Worm (Caenorhabditis elegans): ENCODE measurements around the gene T19C3.5.
A peak's percentile ranks its signal among the peaks of the same experiment; 100 is the strongest.

T19C3.5 gene

DNA sequence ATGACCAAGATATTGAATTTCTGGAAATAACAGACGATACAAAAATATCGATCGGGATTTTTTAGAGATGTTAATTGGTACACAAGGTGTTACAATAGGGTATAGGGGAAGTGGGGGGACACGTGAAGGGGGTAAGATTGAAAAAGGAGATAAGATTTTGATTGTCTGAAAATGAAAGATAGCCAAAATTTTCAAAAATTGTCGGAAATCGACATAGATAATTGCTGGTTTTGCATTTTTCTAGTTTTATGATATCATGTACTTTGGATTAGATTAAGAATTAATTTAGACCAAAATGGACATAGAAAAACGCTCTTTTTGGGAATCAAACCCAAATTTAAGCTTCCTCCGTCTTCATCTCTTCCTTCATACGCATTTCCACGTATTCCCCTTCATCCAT lies at the start of gene T19C3.5:
Gene T19C3.5, minus strand, starts transcription at position 101 of the 400 bp plus-strand sequence.
- TF ChIP-seq ztf-3 (GFP tag; optimal IDR thresholded peaks at IDR 0.05): no peak
- TF ChIP-seq let-607 (tag; optimal IDR thresholded peaks at IDR 0.05): no peak
- TF ChIP-seq ZK185.1 (tag; optimal IDR thresholded peaks at IDR 0.05; ENCODE audit: poor library complexity, severe bottlenecking): no peak
- no peak for TF ChIP-seq akir-1 (GFP tag; optimal IDR thresholded peaks at IDR 0.05)
- TF ChIP-seq F57A8.1 (GFP tag; optimal IDR thresholded peaks at IDR 0.05): no peak
- TF ChIP-seq let-526 (GFP tag; IDR thresholded peaks at IDR 0.05): no peak
- TF ChIP-seq nhr-27 (tag; optimal IDR thresholded peaks at IDR 0.05): no peak
- no peak for TF ChIP-seq pha-4 (tag; optimal IDR thresholded peaks at IDR 0.05)
- no peak for TF ChIP-seq F52B5.7 (tag; optimal IDR thresholded peaks at IDR 0.05)

DNA sequence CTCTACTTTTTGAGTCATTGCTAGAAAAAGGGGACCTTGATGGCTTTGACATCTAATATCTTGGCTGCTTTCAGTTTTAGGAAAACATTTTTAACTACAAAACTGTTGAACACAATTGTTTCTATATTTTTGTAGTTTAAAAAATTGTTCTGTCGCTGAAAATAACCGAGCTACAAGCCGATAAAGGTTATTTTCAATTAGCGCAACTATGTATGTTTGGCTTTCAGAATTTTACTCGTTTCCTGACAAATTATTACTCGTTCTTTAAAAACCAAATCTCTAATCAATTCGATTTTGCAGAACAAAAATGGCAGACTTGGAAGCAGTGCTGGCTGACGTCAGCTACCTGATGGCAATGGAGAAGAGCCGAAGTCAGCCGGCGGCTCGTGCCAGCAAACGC lies 48.1 kb upstream of the T19C3.5 start, which contains the start of gene grk-2:
Gene grk-2, plus strand, starts transcription at position 301 of the 400 bp plus-strand sequence.
- TF ChIP-seq tlf-1 (GFP tag; optimal IDR thresholded peaks at IDR 0.05): no peak
- TF ChIP-seq ceh-58 (GFP tag; IDR thresholded peaks at IDR 0.05): no peak
- TF ChIP-seq pbrm-1 (GFP tag; IDR thresholded peaks at IDR 0.05): no peak
- no peak for TF ChIP-seq B0336.3 (GFP tag; IDR thresholded peaks at IDR 0.05)
- no peak for TF ChIP-seq F49E8.2 (tag; optimal IDR thresholded peaks at IDR 0.05; ENCODE audit: insufficient read depth)
- no peak for TF ChIP-seq ztf-6 (GFP tag; IDR thresholded peaks at IDR 0.05)
- no peak for TF ChIP-seq akir-1 (GFP tag; optimal IDR thresholded peaks at IDR 0.05)
- TF ChIP-seq T26A5.8 (tag; optimal IDR thresholded peaks at IDR 0.05): no peak
- no peak for TF ChIP-seq attf-6 (GFP tag; IDR thresholded peaks at IDR 0.05)
- TF ChIP-seq ekl-4 (GFP tag; IDR thresholded peaks at IDR 0.05): no peak
- TF ChIP-seq nfya-1 (tag; optimal IDR thresholded peaks at IDR 0.05; ENCODE audit: borderline replicate concordance, insufficient read depth): no peak
- TF ChIP-seq ceh-91 (GFP tag; IDR thresholded peaks at IDR 0.05): no peak
- TF ChIP-seq B0019.2 (GFP tag; conservative IDR thresholded peaks at IDR 0.05): no peak
- TF ChIP-seq pha-4 (tag; optimal IDR thresholded peaks at IDR 0.05): no peak
- no peak for TF ChIP-seq sdz-38 (tag; optimal IDR thresholded peaks at IDR 0.05)
- TF ChIP-seq repo-1 (tag; optimal IDR thresholded peaks at IDR 0.05): no peak
- TF ChIP-seq lir-1 (GFP tag; conservative IDR thresholded peaks at IDR 0.05): no peak
- no peak for TF ChIP-seq F39B2.1 (GFP tag; IDR thresholded peaks at IDR 0.05)
- no peak for TF ChIP-seq hsf-1 (GFP tag; IDR thresholded peaks at IDR 0.05)
- no peak for TF ChIP-seq ama-1 (optimal IDR thresholded peaks at IDR 0.05)
- TF ChIP-seq ama-1 (GFP tag; optimal IDR thresholded peaks at IDR 0.05): no peak

DNA sequence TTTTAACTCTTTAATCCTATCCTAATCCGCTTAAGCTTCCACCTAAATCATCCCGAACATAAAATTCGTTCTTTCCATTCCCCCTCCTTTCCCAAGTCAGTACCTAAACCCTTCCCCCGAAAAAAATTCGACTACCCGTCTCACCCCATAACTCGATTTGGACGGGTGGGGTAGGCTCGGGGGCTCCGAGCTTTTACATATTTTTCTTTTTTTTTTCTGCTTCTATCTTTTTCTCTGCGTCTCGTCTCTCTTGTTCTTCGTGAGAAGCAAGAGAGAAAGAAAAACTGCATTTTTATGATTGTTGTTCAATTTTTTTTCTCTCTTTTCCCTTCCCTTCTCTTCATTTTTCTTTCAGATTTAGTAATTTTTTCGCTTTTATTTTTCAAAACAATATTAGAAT lies 47.7 kb upstream of the T19C3.5 start:
- TF ChIP-seq B0019.2 (GFP tag; conservative IDR thresholded peaks at IDR 0.05) (no peak), D2030.7 (GFP tag; IDR thresholded peaks at IDR 0.05) (no peak), egrh-3 (GFP tag; IDR thresholded peaks at IDR 0.05) (no peak), athp-1 (tag; optimal IDR thresholded peaks at IDR 0.05) (no peak), ztf-22 (GFP tag; optimal IDR thresholded peaks at IDR 0.05) (no peak), mcd-1 (GFP tag; IDR thresholded peaks at IDR 0.05) (no peak), ztf-6 (GFP tag; IDR thresholded peaks at IDR 0.05) (no peak), T07F8.4 (tag; optimal IDR thresholded peaks at IDR 0.05) (no peak)

DNA sequence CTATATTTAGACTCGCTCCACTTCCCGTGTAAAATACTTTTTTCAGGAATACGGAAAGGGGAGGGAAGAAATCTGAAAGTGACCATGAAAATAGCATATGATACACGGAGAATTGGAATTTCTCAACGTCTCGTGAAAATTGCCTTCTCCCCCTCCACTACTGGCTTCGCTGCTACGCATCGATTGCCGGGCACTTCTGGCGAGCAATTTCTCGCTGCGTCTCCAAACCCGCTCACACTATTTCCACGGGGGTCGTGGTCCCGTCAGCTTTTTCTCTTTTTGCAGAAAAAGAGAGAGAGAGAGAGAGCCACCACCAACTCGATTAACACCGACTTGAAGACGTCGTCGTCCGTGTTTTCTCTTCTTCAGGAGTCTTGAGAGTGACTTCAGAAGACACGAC lies 43.3 kb upstream of the T19C3.5 start:
- TF ChIP-seq egl-44 (GFP tag; IDR thresholded peaks at IDR 0.05) (no peak), ceh-27 (GFP tag; optimal IDR thresholded peaks at IDR 0.05) (peak; percentile 5), ccch-3 (GFP tag; optimal IDR thresholded peaks at IDR 0.05) (no peak), B0035.1 (tag; optimal IDR thresholded peaks at IDR 0.05) (no peak), zfh-2 (GFP tag; conservative IDR thresholded peaks at IDR 0.05) (peak; percentile 92), K12H6.12 (tag; optimal IDR thresholded peaks at IDR 0.05) (peak; percentile 51), zim-3 (tag; optimal IDR thresholded peaks at IDR 0.05) (no peak), hmg-1.2 (GFP tag; IDR thresholded peaks at IDR 0.05) (peak; percentile 57; the same call in 1 of the 2 replicates), madf-8 (GFP tag; conservative IDR thresholded peaks at IDR 0.05) (no peak), snpc-1.3 (tag; optimal IDR thresholded peaks at IDR 0.05; ENCODE audit: insufficient read depth) (no peak), dox-1 (GFP tag; IDR thresholded peaks at IDR 0.05) (peak; percentile 17; the same call in 1 of the 2 replicates), attf-5 (GFP tag; optimal IDR thresholded peaks at IDR 0.05) (peak; percentile 1)

All from whole organism, young adult.